Worm (Caenorhabditis elegans): Measurements from ENCODE around the gene C27F2.4.

DNA sequence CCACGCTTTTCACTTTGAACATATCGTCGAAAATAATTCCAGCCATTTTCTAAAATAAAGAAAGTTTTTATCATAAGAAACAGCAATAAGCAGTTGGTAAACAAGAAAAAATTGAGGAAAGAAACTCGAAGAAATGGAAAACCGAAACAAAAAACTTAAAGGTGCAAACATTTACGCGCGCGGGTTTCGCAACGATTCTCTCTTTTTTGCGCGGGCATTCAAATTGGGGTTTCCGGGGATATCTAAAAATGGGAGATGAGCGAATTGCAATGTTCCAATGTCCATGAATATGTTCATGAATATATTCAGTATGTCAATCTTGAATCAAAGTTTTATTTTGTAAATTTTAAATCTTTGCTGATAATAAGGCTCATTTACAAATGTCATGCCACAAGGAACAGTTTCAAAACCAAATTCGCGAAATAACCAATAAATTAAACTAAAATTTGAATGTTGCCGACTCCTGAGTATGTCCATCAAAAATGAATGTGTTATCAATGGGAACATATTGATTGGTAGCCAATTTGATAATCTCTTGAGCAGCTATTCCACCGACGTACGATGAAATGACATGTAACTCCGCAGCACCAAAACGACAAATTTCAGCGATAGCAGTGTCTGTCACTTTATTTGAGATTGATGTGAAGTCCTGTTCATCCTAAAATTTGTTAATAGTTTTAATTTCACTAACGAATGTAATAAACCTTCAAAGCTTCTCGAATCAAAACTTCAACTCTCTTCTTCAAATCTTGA lies 42.0 kb downstream of the C27F2.4 start, which contains the start of gene rpb-8:
- no peak for TF ChIP-seq syd-9 (tag; optimal IDR thresholded peaks at IDR 0.05)
- TF ChIP-seq lim-6 (tag; optimal IDR thresholded peaks at IDR 0.05) = no peak
- no peak for TF ChIP-seq ceh-45 (GFP tag; IDR thresholded peaks at IDR 0.05)
- TF ChIP-seq madf-2 (tag; optimal IDR thresholded peaks at IDR 0.05) = no peak
- no peak for TF ChIP-seq zip-5 (tag; optimal IDR thresholded peaks at IDR 0.05)
- TF ChIP-seq sox-4 (tag; optimal IDR thresholded peaks at IDR 0.05) = no peak
- TF ChIP-seq fkh-10 (GFP tag; optimal IDR thresholded peaks at IDR 0.05) = no peak
- no peak for TF ChIP-seq pqm-1 (tag; optimal IDR thresholded peaks at IDR 0.05)
- no peak for TF ChIP-seq lin-11 (tag; optimal IDR thresholded peaks at IDR 0.05)
- no peak for TF ChIP-seq nhr-232 (tag; optimal IDR thresholded peaks at IDR 0.05)
- no peak for TF ChIP-seq fax-1 (tag; optimal IDR thresholded peaks at IDR 0.05)
- no peak for TF ChIP-seq sdc-2 (tag; optimal IDR thresholded peaks at IDR 0.05)
- TF ChIP-seq dve-1 (tag; optimal IDR thresholded peaks at IDR 0.05) = no peak
- TF ChIP-seq pha-4 (tag; optimal IDR thresholded peaks at IDR 0.05) = no peak

Measured in whole organism, late embryonic.